Worm (Caenorhabditis elegans) whole organism, early embryonic: ENCODE results near the gene snf-11.

Source experiments
- F13C5.2 ChIP-seq: sonication (generic microtip); optimal IDR thresholded peaks from 2 replicates; lab custom pipeline; 2017; ENCODE audit warnings: mild to moderate bottlenecking, missing genetic modification characterization, inconsistent platforms, missing compliant biosample characterization
- ama-1 ChIP-seq: fragments of 150-350 bp; optimal IDR thresholded peaks from 2 replicates; lab custom pipeline; 2014
- ceh-13 ChIP-seq: fragments of 200-800 bp; sonication (Bioruptor generic); optimal IDR thresholded peaks from 2 replicates; lab custom pipeline; 2018; ENCODE audit warnings: mild to moderate bottlenecking, missing genetic modification characterization, missing compliant biosample characterization
- flt-1 ChIP-seq: fragments of 200-800 bp; sonication (Bioruptor generic); IDR thresholded peaks from 2 replicates; pipeline ENCODE4 v1.3.6; 2022; ENCODE audit warnings: missing genetic modification characterization, missing compliant biosample characterization
- hmbx-1 ChIP-seq: sonication (generic microtip); optimal IDR thresholded peaks from 2 replicates; lab custom pipeline; 2016; ENCODE audit warnings: mild to moderate bottlenecking, missing genetic modification characterization, missing compliant biosample characterization
- hmg-4 ChIP-seq: fragments of 200-800 bp; sonication (Bioruptor generic); optimal IDR thresholded peaks from 2 replicates; lab custom pipeline; 2018; ENCODE audit warnings: mild to moderate bottlenecking, missing genetic modification characterization, missing compliant biosample characterization
- hnd-1 ChIP-seq: sonication (generic microtip); optimal IDR thresholded peaks from 2 replicates; lab custom pipeline; 2016; ENCODE audit warnings: missing genetic modification characterization, missing compliant biosample characterization
- pes-1 ChIP-seq: fragments of 200-800 bp; sonication (Bioruptor generic); IDR thresholded peaks from 2 replicates; pipeline ENCODE4 v1.3.6; 2022; ENCODE audit warnings: missing genetic modification reagents, missing genetic modification characterization, missing compliant biosample characterization
- scrt-1 ChIP-seq: fragments of 200-800 bp; sonication (Bioruptor generic); IDR thresholded peaks from 2 replicates; pipeline ENCODE4 v1.3.6; 2022; ENCODE audit warnings: missing genetic modification characterization, missing compliant biosample characterization
- sea-1 ChIP-seq: fragments of 200-800 bp; sonication (Bioruptor generic); conservative IDR thresholded peaks from 2 replicates; pipeline ENCODE4 v1.3.6; 2022; ENCODE audit warnings: missing genetic modification characterization, missing compliant biosample characterization
- tbx-11 ChIP-seq: fragments of 200-800 bp; sonication (Bioruptor generic); IDR thresholded peaks from 2 replicates; pipeline ENCODE4 v1.3.6; 2022; ENCODE audit warnings: missing genetic modification characterization, missing compliant biosample characterization

DNA sequence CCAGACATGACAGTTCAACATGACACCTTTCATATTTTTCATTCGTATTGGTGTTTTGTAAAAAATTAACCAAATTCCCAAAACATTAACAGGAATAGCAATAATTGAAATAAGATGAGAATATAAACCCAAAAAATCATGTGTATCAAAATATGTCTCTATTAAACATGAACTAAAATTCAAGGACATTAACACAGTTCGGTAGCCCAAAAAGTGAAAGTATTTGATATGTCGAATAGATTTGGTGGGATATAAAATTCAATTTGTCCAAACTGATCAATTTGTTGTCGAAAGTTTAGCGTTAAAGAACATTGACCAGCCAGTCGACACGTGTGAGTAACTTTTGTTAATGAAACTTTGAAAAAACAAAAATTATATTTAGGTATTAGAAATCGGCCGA lies 5.5 kb downstream of the snf-11 start, which contains the start of gene srh-46:
- no peak for TF ChIP-seq tbx-11 (GFP tag; lab: Robert Waterston, UW)
- TF ChIP-seq ama-1 (lab: Kevin White, UChicago), result no peak
- TF ChIP-seq flt-1 (GFP tag; lab: Robert Waterston, UW), result no peak
- TF ChIP-seq scrt-1, result no peak
- no peak for TF ChIP-seq hmg-4 (GFP tag; lab: Kevin White, UChicago)
- no peak for TF ChIP-seq F13C5.2 (tag; lab: Kevin White, UChicago)
- no peak for TF ChIP-seq pes-1 (GFP tag; lab: Robert Waterston, UW)
- TF ChIP-seq ceh-13 (GFP tag; lab: Kevin White, UChicago), result no peak
- TF ChIP-seq sea-1 (GFP tag; lab: Robert Waterston, UW), result no peak
- no peak for TF ChIP-seq hnd-1 (tag; lab: Kevin White, UChicago)
- TF ChIP-seq hmbx-1, result no peak
